Worm (Caenorhabditis elegans): Measurements from ENCODE around the gene C08B11.9.

Gene C08B11.9

DNA sequence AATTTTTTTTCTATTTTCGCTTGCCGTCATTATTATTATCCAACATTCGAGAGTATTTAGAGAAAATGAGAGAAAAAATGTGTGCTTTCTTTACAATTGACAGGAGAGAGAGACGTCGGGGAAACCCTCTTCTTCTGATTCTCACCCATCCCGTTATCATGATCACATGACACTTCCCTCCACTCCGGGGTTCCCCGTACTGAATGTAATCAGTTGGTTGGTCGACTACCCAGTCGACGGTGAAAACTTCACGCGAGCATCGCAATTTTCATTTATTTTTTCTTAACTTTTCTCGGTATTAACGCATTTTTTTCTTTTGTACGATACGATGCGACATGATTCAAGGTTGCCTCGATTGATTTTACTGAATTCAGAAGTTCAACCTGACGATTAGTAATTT, 21.8 kb downstream of the C08B11.9 start:
- TF ChIP-seq hlh-11 (tag; optimal IDR thresholded peaks at IDR 0.05) (peak; percentile 80), lsy-2 (tag; optimal IDR thresholded peaks at IDR 0.05) (peak; percentile 22 to 41), nhr-77 (tag; optimal IDR thresholded peaks at IDR 0.05) (peak; percentile 18), dmd-8 (GFP tag; IDR thresholded peaks at IDR 0.05) (no peak), nhr-111 (GFP tag; optimal IDR thresholded peaks at IDR 0.05) (no peak), dve-1 (tag; optimal IDR thresholded peaks at IDR 0.05; ENCODE audit: insufficient read depth) (peak; percentile 69), egl-43 (GFP tag; IDR thresholded peaks at IDR 0.05) (peak; percentile 53; the same call in 1 of the 2 replicates), D1046.2 (GFP tag; IDR thresholded peaks at IDR 0.05) (0 out of 2 replicates have a peak, but pooled peaks have one; percentile 7), pha-4 (GFP tag; IDR thresholded peaks at IDR 0.05) (peak; percentile 34; the same call in 1 of the 2 replicates), pha-4 (tag; optimal IDR thresholded peaks at IDR 0.05) (no peak), madf-5 (GFP tag; IDR thresholded peaks at IDR 0.05) (no peak), T26A8.4 (GFP tag; IDR thresholded peaks at IDR 0.05) (peak; percentile 15; the same call in 1 of the 2 replicates), mxl-2 (GFP tag; conservative IDR thresholded peaks at IDR 0.05) (peak; percentile 58; the same call in 1 of the 2 replicates), mxl-3 (GFP tag; optimal IDR thresholded peaks at IDR 0.05) (no peak), mep-1 (tag; optimal IDR thresholded peaks at IDR 0.05) (peak; percentile 15), tra-1 (GFP tag; IDR thresholded peaks at IDR 0.05) (peak; percentile 76; the same call in 1 of the 2 replicates), ZK337.2 (GFP tag; IDR thresholded peaks at IDR 0.05) (no peak), mdt-29 (GFP tag; IDR thresholded peaks at IDR 0.05) (0 out of 2 replicates have a peak, but pooled peaks have one; percentile 27), arid-1 (GFP tag; conservative IDR thresholded peaks at IDR 0.05) (0 out of 2 replicates have a peak, but pooled peaks have one; percentile 15), nhr-48 (tag; optimal IDR thresholded peaks at IDR 0.05) (peak; percentile 70), pqm-1 (tag; optimal IDR thresholded peaks at IDR 0.05) (peak; percentile 11), F49E8.2 (tag; optimal IDR thresholded peaks at IDR 0.05; ENCODE audit: borderline replicate concordance) (no peak), zag-1 (tag; optimal IDR thresholded peaks at IDR 0.05) (no peak), mdl-1 (tag; optimal IDR thresholded peaks at IDR 0.05) (peak; percentile 57 to 76), daf-19 (GFP tag; conservative IDR thresholded peaks at IDR 0.05) (no peak), nhr-28 (tag; optimal IDR thresholded peaks at IDR 0.05) (peak; percentile 70), fkh-10 (GFP tag; optimal IDR thresholded peaks at IDR 0.05) (no peak), dmd-6 (GFP tag; IDR thresholded peaks at IDR 0.05) (peak; percentile 95), mes-2 (tag; optimal IDR thresholded peaks at IDR 0.05; ENCODE audit: poor library complexity, severe bottlenecking) (peak; percentile 61), nhr-11 (tag; optimal IDR thresholded peaks at IDR 0.05) (peak; percentile 35), aha-1 (tag) (peak; percentile 98), daf-16 (GFP tag; optimal IDR thresholded peaks at IDR 0.05) (peak in 1 of 2 experiments; percentile 39), daf-16 (tag; optimal IDR thresholded peaks at IDR 0.05) (peak; percentile 20), ceh-44 (GFP tag; IDR thresholded peaks at IDR 0.05) (no peak), lin-38 (GFP tag; IDR thresholded peaks at IDR 0.05) (peak; percentile 45), hlh-30 (tag; optimal IDR thresholded peaks at IDR 0.05; ENCODE audit: insufficient read depth) (peak; percentile 79), ztf-11 (tag; optimal IDR thresholded peaks at IDR 0.05) (no peak), ama-1 (optimal IDR thresholded peaks at IDR 0.05) (peak; percentile 57)

DNA sequence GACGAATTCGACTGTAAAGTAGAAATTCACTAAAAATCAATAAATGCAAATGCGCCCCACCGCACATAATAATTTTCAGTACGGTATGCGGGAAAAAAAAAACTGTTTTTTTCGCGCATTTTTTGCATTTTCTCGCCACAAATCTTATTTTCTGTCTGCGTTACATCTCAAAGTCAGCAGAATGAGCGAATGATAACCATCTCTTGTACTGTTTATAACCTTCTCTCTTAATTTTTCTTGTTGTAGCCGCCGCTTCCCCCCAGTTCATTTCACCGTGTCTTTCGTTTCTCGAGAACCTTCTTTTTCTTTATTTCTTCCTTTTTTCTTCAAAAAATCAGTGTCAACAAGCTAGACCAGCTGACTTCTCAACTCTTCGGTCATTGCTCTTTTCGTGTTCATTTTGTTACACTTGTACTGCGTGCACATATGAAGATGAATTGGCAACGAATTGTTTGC, 22.5 kb downstream of the C08B11.9 start:
- no peak for TF ChIP-seq dpl-1 (GFP tag; optimal IDR thresholded peaks at IDR 0.05)
- TF ChIP-seq egl-27 (tag; optimal IDR thresholded peaks at IDR 0.05), result no peak
- TF ChIP-seq Y75B8A.6 (GFP tag; IDR thresholded peaks at IDR 0.05), result no peak
- no peak for TF ChIP-seq attf-4 (tag; optimal IDR thresholded peaks at IDR 0.05)
- no peak for TF ChIP-seq egl-43 (GFP tag; IDR thresholded peaks at IDR 0.05)
- TF ChIP-seq ctbp-1 (GFP tag; IDR thresholded peaks at IDR 0.05), result 0 out of 2 replicates have a peak, but pooled peaks have one; percentile 54
- TF ChIP-seq nhr-10 (tag; optimal IDR thresholded peaks at IDR 0.05), result no peak
- no peak for TF ChIP-seq hmg-1.1 (GFP tag; IDR thresholded peaks at IDR 0.05)
- no peak for TF ChIP-seq ceh-32 (tag; optimal IDR thresholded peaks at IDR 0.05; ENCODE audit: poor library complexity)
- 0 out of 2 replicates have a peak, but pooled peaks have one; percentile 3 for TF ChIP-seq dmd-8 (GFP tag; IDR thresholded peaks at IDR 0.05)
- TF ChIP-seq F26F4.8 (GFP tag; conservative IDR thresholded peaks at IDR 0.05), result no peak
- peak; percentile 79 for TF ChIP-seq aha-1 (tag)
- TF ChIP-seq duxl-1 (tag; optimal IDR thresholded peaks at IDR 0.05; ENCODE audit: poor library complexity), result no peak
- no peak for TF ChIP-seq madf-9 (GFP tag; conservative IDR thresholded peaks at IDR 0.05)
- TF ChIP-seq lir-3 (tag; optimal IDR thresholded peaks at IDR 0.05), result no peak
- no peak for TF ChIP-seq zag-1 (tag; optimal IDR thresholded peaks at IDR 0.05)
- TF ChIP-seq spr-1 (tag; optimal IDR thresholded peaks at IDR 0.05), result no peak
- no peak for TF ChIP-seq daf-16 (GFP tag; optimal IDR thresholded peaks at IDR 0.05)
- TF ChIP-seq daf-16 (tag; optimal IDR thresholded peaks at IDR 0.05), result peak; percentile 77
- no peak for TF ChIP-seq snpc-4 (tag; optimal IDR thresholded peaks at IDR 0.05)
